Fruit fly (Drosophila melanogaster) whole organism, embryonic: ENCODE measurements around the gene CG13623.
A peak's percentile ranks its signal among the peaks of the same experiment; 100 is the strongest.

Source experiments
- B-H2 ChIP-seq: fragments of 200-800 bp; sonication (Bioruptor generic); optimal IDR thresholded peaks from 2 replicates; lab custom pipeline; 2018; ENCODE audit warnings: missing biosample characterization, mild to moderate bottlenecking, missing genetic modification characterization
- Bgb ChIP-seq: fragments of 200-800 bp; sonication (Bioruptor generic); IDR thresholded peaks from 2 replicates; pipeline ENCODE4 v1.3.6; 2022; ENCODE audit warnings: missing biosample characterization, missing genetic modification characterization; ENCODE audit not compliant: partially characterized antibody
- CG10543 ChIP-seq: fragments of 200-800 bp; sonication (Bioruptor generic); optimal IDR thresholded peaks from 3 replicates; lab custom pipeline; 2017; ENCODE audit warnings: missing biosample characterization, mild to moderate bottlenecking, missing genetic modification characterization, moderate library complexity
- CG11093 ChIP-seq: fragments of 200-800 bp; sonication (Bioruptor generic); IDR thresholded peaks from 3 replicates; pipeline ENCODE4 v1.3.6; 2022; ENCODE audit warnings: missing biosample characterization, missing genetic modification characterization
- CG11247 ChIP-seq: fragments of 200-800 bp; sonication (Bioruptor generic); IDR thresholded peaks from 2 replicates; pipeline ENCODE4 v1.3.6; 2022; ENCODE audit warnings: missing biosample characterization, missing genetic modification characterization
- CG12071 ChIP-seq: fragments of 200-800 bp; sonication (Bioruptor generic); optimal IDR thresholded peaks from 3 replicates; lab custom pipeline; 2018; ENCODE audit warnings: missing biosample characterization, mild to moderate bottlenecking, missing genetic modification characterization
- CG1233 ChIP-seq: fragments of 200-800 bp; sonication (Bioruptor generic); optimal IDR thresholded peaks from 4 replicates; lab custom pipeline; 2018; ENCODE audit warnings: missing biosample characterization, mild to moderate bottlenecking, missing genetic modification characterization
- CG12659 ChIP-seq: fragments of 200-800 bp; sonication (Bioruptor generic); optimal IDR thresholded peaks from 3 replicates; lab custom pipeline; 2017; ENCODE audit warnings: mild to moderate bottlenecking, missing biosample characterization, missing genetic modification reagents, missing genetic modification characterization
- CG12769 ChIP-seq: fragments of 200-800 bp; sonication (Bioruptor generic); optimal IDR thresholded peaks from 2 replicates; lab custom pipeline; 2019; ENCODE audit warnings: missing biosample characterization, mild to moderate bottlenecking, missing genetic modification characterization, moderate library complexity
- CG13894 ChIP-seq: fragments of 200-800 bp; sonication (Bioruptor generic); optimal IDR thresholded peaks from 3 replicates; lab custom pipeline; 2018; ENCODE audit warnings: missing biosample characterization, mild to moderate bottlenecking, missing genetic modification characterization, moderate library complexity
- CG1603 ChIP-seq: fragments of 200-800 bp; sonication (Bioruptor generic); optimal IDR thresholded peaks from 2 replicates; lab custom pipeline; 2019; ENCODE audit warnings: missing biosample characterization, mild to moderate bottlenecking, missing genetic modification characterization, moderate library complexity
- CG32532 ChIP-seq: fragments of 200-800 bp; sonication (Bioruptor generic); IDR thresholded peaks from 2 replicates; pipeline ENCODE4 v1.3.6; 2022; ENCODE audit warnings: missing biosample characterization, missing genetic modification characterization
- CG34422 ChIP-seq: fragments of 200-800 bp; sonication (Bioruptor generic); IDR thresholded peaks from 3 replicates; pipeline ENCODE4 v1.3.6; 2022; ENCODE audit warnings: missing biosample characterization, missing genetic modification characterization
- CG3726 ChIP-seq: fragments of 200-800 bp; sonication (Bioruptor generic); IDR thresholded peaks from 3 replicates; pipeline ENCODE4, ENCODE4 v1.3.6; 2022; ENCODE audit warnings: missing biosample characterization, missing genetic modification characterization
- CG4730 ChIP-seq: fragments of 200-800 bp; sonication (Bioruptor generic); IDR thresholded peaks from 2 replicates; pipeline ENCODE4 v1.3.6; 2022; ENCODE audit warnings: missing biosample characterization, missing genetic modification characterization
- CG7963 ChIP-seq: fragments of 200-800 bp; sonication (Bioruptor generic); IDR thresholded peaks from 3 replicates; pipeline ENCODE4 v1.3.6; 2022; ENCODE audit warnings: missing biosample characterization, missing genetic modification characterization; ENCODE audit not compliant: partially characterized antibody
- CG8290 ChIP-seq, 3 experiments: fragments of 200-800 bp; sonication (Bioruptor generic); optimal IDR thresholded peaks; 2 replicates each; lab custom pipeline; 2016 to 2019; ENCODE audit warnings: missing biosample characterization in 3 of 3, missing genetic modification characterization in 3 of 3, mild to moderate bottlenecking in 2 of 3, moderate library complexity in 1 of 3
- CG8924 ChIP-seq: fragments of 200-800 bp; optimal IDR thresholded peaks from 3 replicates; lab custom pipeline; 2019; ENCODE audit warnings: missing biosample characterization, mild to moderate bottlenecking, missing genetic modification characterization, moderate library complexity
- Dbx ChIP-seq: fragments of 200-800 bp; sonication (Bioruptor generic); IDR thresholded peaks from 3 replicates; pipeline ENCODE4 v1.3.6; 2022; ENCODE audit warnings: missing biosample characterization, missing genetic modification characterization
- Deaf1 ChIP-seq: fragments of 200-800 bp; optimal IDR thresholded peaks from 3 replicates; lab custom pipeline; 2019; ENCODE audit warnings: missing biosample characterization, mild to moderate bottlenecking, missing genetic modification characterization, moderate library complexity
- Dip3 ChIP-seq: fragments of 200-800 bp; sonication (Bioruptor generic); optimal IDR thresholded peaks from 3 replicates; lab custom pipeline; 2016; ENCODE audit warnings: missing biosample characterization, missing genetic modification characterization
- Ets65A ChIP-seq: fragments of 200-800 bp; sonication (Bioruptor generic); peaks from one replicate; lab custom pipeline; 2016; ENCODE audit warnings: missing biosample characterization, missing genetic modification characterization
- HLH54F ChIP-seq: fragments of 200-800 bp; sonication (Bioruptor generic); optimal IDR thresholded peaks from 3 replicates; lab custom pipeline; 2016; ENCODE audit warnings: missing biosample characterization, missing genetic modification characterization
- Mad ChIP-seq: fragments of 200-800 bp; sonication (Bioruptor generic); optimal IDR thresholded peaks from 2 replicates; lab custom pipeline; 2016; ENCODE audit warnings: missing biosample characterization, missing genetic modification characterization
- NFAT ChIP-seq: fragments of 200-800 bp; sonication (Bioruptor generic); IDR thresholded peaks from 2 replicates; pipeline ENCODE4 v1.3.6; 2022; ENCODE audit warnings: missing biosample characterization, missing genetic modification characterization
- Pdp1 ChIP-seq, 2 experiments: fragments of 200-800 bp; sonication (Bioruptor generic); optimal IDR thresholded peaks; 3 replicates each; lab custom pipeline; 2016; ENCODE audit warnings: missing biosample characterization in 2 of 2, missing genetic modification characterization in 2 of 2, mild to moderate bottlenecking in 1 of 2, moderate library complexity in 1 of 2
- Rfx ChIP-seq: fragments of 200-800 bp; sonication (Bioruptor generic); IDR thresholded peaks from 2 replicates; pipeline ENCODE4 v1.3.6; 2022; ENCODE audit warnings: missing biosample characterization, missing genetic modification characterization
- Side ChIP-seq: fragments of 200-800 bp; sonication (Bioruptor generic); optimal IDR thresholded peaks from 2 replicates; lab custom pipeline; 2016; ENCODE audit warnings: missing biosample characterization, missing genetic modification characterization
- Trl ChIP-seq, 3 experiments: fragments of >200 bp in 2 of 3; fragments of 200-800 bp in 1 of 3; sonication (Bioruptor generic) in 1 of 3; optimal IDR thresholded peaks; 2 replicates in 1 of 3; 3 replicates in 2 of 3; lab custom pipeline; 2016 to 2017; ENCODE audit warnings: missing biosample characterization in 1 of 3, missing genetic modification characterization in 1 of 3
- abd-A ChIP-seq: fragments of 200-800 bp; sonication (Bioruptor generic); optimal IDR thresholded peaks from 3 replicates; lab custom pipeline; 2019; ENCODE audit warnings: missing biosample characterization, mild to moderate bottlenecking, missing genetic modification characterization, moderate library complexity
- ac ChIP-seq: fragments of 200-800 bp; sonication (Bioruptor generic); optimal IDR thresholded peaks from 3 replicates; lab custom pipeline; 2017; ENCODE audit warnings: missing biosample characterization, mild to moderate bottlenecking, missing genetic modification characterization
- bsh ChIP-seq, 2 experiments: fragments of 200-800 bp; sonication (Bioruptor generic); optimal IDR thresholded peaks; 2 replicates each; lab custom pipeline; 2017 to 2018; ENCODE audit warnings: mild to moderate bottlenecking in 2 of 2, missing biosample characterization in 2 of 2, missing genetic modification characterization in 2 of 2, moderate library complexity in 1 of 2
- chinmo ChIP-seq: fragments of 200-800 bp; sonication (Bioruptor generic); IDR thresholded peaks from 4 replicates; pipeline ENCODE4 v1.3.6; 2022; ENCODE audit warnings: missing biosample characterization, missing genetic modification characterization; ENCODE audit not compliant: partially characterized antibody
- ftz-f1 ChIP-seq: fragments of 200-800 bp; sonication (Bioruptor generic); optimal IDR thresholded peaks from 2 replicates; lab custom pipeline; 2016; ENCODE audit warnings: missing biosample characterization, missing genetic modification characterization
- grau ChIP-seq: fragments of 200-800 bp; optimal IDR thresholded peaks from 3 replicates; lab custom pipeline; 2019; ENCODE audit warnings: missing biosample characterization, mild to moderate bottlenecking, missing genetic modification characterization, moderate library complexity
- hth ChIP-seq: fragments of >200 bp; optimal IDR thresholded peaks from 2 replicates; lab custom pipeline; 2017; ENCODE audit warnings: inconsistent platforms
- mirr ChIP-seq: fragments of 200-800 bp; sonication (Bioruptor generic); optimal IDR thresholded peaks from 3 replicates; lab custom pipeline; 2018; ENCODE audit warnings: missing biosample characterization, mild to moderate bottlenecking, missing genetic modification characterization
- nom ChIP-seq: fragments of 200-800 bp; sonication (Bioruptor generic); optimal IDR thresholded peaks from 2 replicates; lab custom pipeline; 2017; ENCODE audit warnings: missing biosample characterization, missing genetic modification characterization, mild to moderate bottlenecking, moderate library complexity, missing genetic modification reagents
- scrt ChIP-seq: fragments of 200-800 bp; sonication (Bioruptor generic); optimal IDR thresholded peaks from 2 replicates; lab custom pipeline; 2018; ENCODE audit warnings: missing biosample characterization, mild to moderate bottlenecking, missing genetic modification characterization, moderate library complexity
- sd ChIP-seq: fragments of 200-800 bp; sonication (Bioruptor generic); optimal IDR thresholded peaks from 3 replicates; lab custom pipeline; 2018; ENCODE audit warnings: missing biosample characterization, mild to moderate bottlenecking, missing genetic modification characterization, moderate library complexity
- sqz ChIP-seq: fragments of 200-800 bp; sonication (Bioruptor generic); optimal IDR thresholded peaks from 3 replicates; lab custom pipeline; 2018; ENCODE audit warnings: missing biosample characterization, mild to moderate bottlenecking, missing genetic modification characterization
- stwl ChIP-seq: fragments of 200-800 bp; sonication (Bioruptor generic); optimal IDR thresholded peaks from 3 replicates; lab custom pipeline; 2018; ENCODE audit warnings: missing biosample characterization, mild to moderate bottlenecking, missing genetic modification characterization, moderate library complexity
- unc-4 ChIP-seq: fragments of 200-800 bp; sonication (Bioruptor generic); IDR thresholded peaks from 2 replicates; pipeline ENCODE4 v1.3.6; 2022; ENCODE audit warnings: missing biosample characterization, missing genetic modification characterization; ENCODE audit not compliant: partially characterized antibody
- vvl ChIP-seq: fragments of 200-800 bp; sonication (Bioruptor generic); IDR thresholded peaks from 2 replicates; pipeline ENCODE4 v1.3.6; 2022; ENCODE audit warnings: missing biosample characterization, missing genetic modification characterization
- z ChIP-seq: fragments of 200-800 bp; sonication (Bioruptor generic); IDR thresholded peaks from 3 replicates; pipeline ENCODE4 v1.3.6; 2022; ENCODE audit warnings: missing biosample characterization, missing genetic modification characterization

The CG13623 gene

dm6 chr3R:24550802-24551391 is 20.5 kb upstream of the CG13623 start (continued):
- TF ChIP-seq B-H2 (GFP tag; lab: Kevin White, UChicago), result no peak
- TF ChIP-seq, all 482 proteins: peak for 6

- TF ChIP-seq bsh (GFP tag; optimal IDR thresholded peaks at IDR 0.05; lab: Kevin White, UChicago) (peak in 1 of 2 experiments; percentile 25), HLH54F (GFP tag; lab: Kevin White, UChicago) (no peak), Dbx (GFP tag; lab: Robert Waterston, UW) (0 out of 3 replicates have a peak, but pooled peaks have one; percentile 12), CG8290 (GFP tag; optimal IDR thresholded peaks at IDR 0.05; lab: Kevin White, UChicago) (no peak), CG8290 (tag; optimal IDR thresholded peaks at IDR 0.05; lab: Kevin White, UChicago) (peak in 1 of 2 experiments; percentile 3), sd (tag; lab: Kevin White, UChicago) (peak; percentile 81), Trl (optimal IDR thresholded peaks at IDR 0.05; lab: Kevin White, UChicago) (peak in 1 of 2 experiments; percentile 39), Trl (GFP tag; optimal IDR thresholded peaks at IDR 0.05; lab: Kevin White, UChicago) (no peak), CG12769 (tag; lab: Kevin White, UChicago) (peak; percentile 82), z (GFP tag; lab: Robert Waterston, UW) (peak; percentile 70; the same call in 1 of the 3 replicates), CG12659 (GFP tag; lab: Kevin White, UChicago) (no peak), mirr (GFP tag; lab: Kevin White, UChicago) (peak; percentile 47), Ets65A (GFP tag; lab: Kevin White, UChicago) (no peak), CG4730 (peak; percentile 7; the same call in 1 of the 2 replicates), CG11093 (GFP tag; lab: Robert Waterston, UW) (no peak), CG1603 (tag; lab: Kevin White, UChicago) (no peak), CG13894 (tag; lab: Kevin White, UChicago) (peak; percentile 77), CG7963 (GFP tag; lab: Robert Waterston, UW) (0 out of 3 replicates have a peak, but pooled peaks have one; percentile 27), CG10543 (peak; percentile 7), Mad (GFP tag; lab: Kevin White, UChicago) (no peak), vvl (0 out of 2 replicates have a peak, but pooled peaks have one; percentile 28), chinmo (GFP tag; lab: Robert Waterston, UW) (peak; percentile 71; the same call in 1 of the 4 replicates), CG1233 (GFP tag; lab: Kevin White, UChicago) (no peak), nom (GFP tag; lab: Kevin White, UChicago) (peak; percentile 99), NFAT (GFP tag; lab: Robert Waterston, UW) (no peak), abd-A (tag; lab: Kevin White, UChicago) (peak; percentile 89), scrt (GFP tag; lab: Kevin White, UChicago) (peak; percentile 95), Deaf1 (tag; lab: Kevin White, UChicago) (peak; percentile 31), unc-4 (GFP tag; lab: Robert Waterston, UW) (no peak), CG32532 (GFP tag; lab: Robert Waterston, UW) (peak; percentile 28; the same call in 1 of the 2 replicates), ftz-f1 (GFP tag; lab: Kevin White, UChicago) (peak; percentile 20), sqz (peak; percentile 15), grau (tag; lab: Kevin White, UChicago) (no peak), Side (GFP tag; lab: Kevin White, UChicago) (no peak)
Measured at dm6 chr3R:24549834-24550233, 19.5 kb upstream of the CG13623 start.

- TF ChIP-seq Deaf1 (tag; lab: Kevin White, UChicago) (peak; percentile 14), CG34422 (GFP tag; lab: Robert Waterston, UW) (peak; percentile 26; the same call in 1 of the 3 replicates), CG8924 (tag; lab: Kevin White, UChicago) (no peak), Bgb (peak; percentile 43; the same call in 1 of the 2 replicates), hth (lab: Kevin White, UChicago) (no peak), Dip3 (GFP tag; lab: Kevin White, UChicago) (no peak), ac (GFP tag; lab: Kevin White, UChicago) (no peak), sd (tag; lab: Kevin White, UChicago) (peak; percentile 1), CG8290 (GFP tag; optimal IDR thresholded peaks at IDR 0.05; lab: Kevin White, UChicago) (no peak), CG8290 (tag; optimal IDR thresholded peaks at IDR 0.05; lab: Kevin White, UChicago) (peak in 1 of 2 experiments; percentile 22), Rfx (GFP tag; lab: Robert Waterston, UW) (peak; percentile 20; the same call in 1 of the 2 replicates), stwl (tag; lab: Kevin White, UChicago) (no peak), Pdp1 (GFP tag; optimal IDR thresholded peaks at IDR 0.05; lab: Kevin White, UChicago) (peak in 1 of 2 experiments; percentile 68), CG11247 (GFP tag; lab: Robert Waterston, UW) (no peak), CG12071 (GFP tag; lab: Kevin White, UChicago) (no peak), CG3726 (GFP tag; lab: Robert Waterston, UW) (no peak)
Measured at dm6 chr3R:24548832-24549231, 18.5 kb upstream of the CG13623 start.
